Fruit fly (Drosophila melanogaster): Measurements from ENCODE around the gene Hsp60B.
A peak's percentile ranks its signal among the peaks of the same experiment; 100 is the strongest.

The Hsp60B gene

DNA sequence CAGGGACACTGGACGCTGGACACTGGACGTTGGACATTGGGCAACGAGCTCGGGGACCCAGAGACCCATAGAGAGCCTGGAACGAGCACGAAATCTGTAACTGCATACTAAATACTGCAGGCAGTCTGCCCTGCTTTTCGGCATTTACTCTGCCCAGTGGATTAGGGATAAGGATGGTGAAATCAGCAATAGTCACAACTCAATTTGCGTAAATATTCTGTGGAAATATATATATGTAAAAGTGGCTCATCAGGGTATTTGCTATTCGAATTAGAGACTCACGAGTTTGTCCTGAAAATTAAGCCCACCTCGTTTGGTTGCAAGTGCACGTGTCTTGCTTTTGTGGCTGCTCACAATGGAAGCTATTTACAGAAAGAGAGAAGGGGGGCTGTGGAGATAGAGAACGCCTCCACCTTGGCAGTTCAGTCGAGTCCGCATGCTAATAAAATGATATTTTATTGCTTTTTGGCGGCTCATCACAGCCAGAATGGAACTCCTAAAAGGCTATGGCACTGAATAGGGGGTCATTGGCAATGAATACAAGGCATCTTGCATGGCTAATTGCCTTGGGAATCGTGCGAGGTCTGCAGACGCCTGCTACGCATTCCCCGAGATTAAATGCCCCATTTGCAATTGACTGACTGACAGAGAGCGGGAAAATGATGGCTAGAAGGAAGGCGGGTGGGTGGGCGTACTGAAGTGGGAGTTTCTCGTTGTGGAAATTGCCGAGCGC is 4.2 kb upstream of the Hsp60B start:
- TF ChIP-seq Sox14 (GFP tag; optimal IDR thresholded peaks at IDR 0.05) (peak; percentile 7), CG3032 (tag; optimal IDR thresholded peaks at IDR 0.05) (peak; percentile 57), net (GFP tag; optimal IDR thresholded peaks at IDR 0.05) (peak; percentile 20), CG10631 (GFP tag; optimal IDR thresholded peaks at IDR 0.05) (peak; percentile 45), Hr39 (GFP tag; optimal IDR thresholded peaks at IDR 0.05) (no peak), CG4318 (GFP tag; optimal IDR thresholded peaks at IDR 0.05) (no peak), fd85E (GFP tag; optimal IDR thresholded peaks at IDR 0.05) (no peak), Ets21C (GFP tag; optimal IDR thresholded peaks at IDR 0.05) (no peak), CG34406 (GFP tag; optimal IDR thresholded peaks at IDR 0.05) (peak; percentile 21), CG11762 (GFP tag; optimal IDR thresholded peaks at IDR 0.05; ENCODE audit: insufficient read depth) (peak; percentile 36), CG8319 (GFP tag; optimal IDR thresholded peaks at IDR 0.05) (no peak), ss (GFP tag; optimal IDR thresholded peaks at IDR 0.05) (peak in 1 of 2 experiments; percentile 68), eg (GFP tag; IDR thresholded peaks at IDR 0.05) (no peak), CG8119 (GFP tag; IDR thresholded peaks at IDR 0.05) (no peak), CG11294 (GFP tag; IDR thresholded peaks at IDR 0.05) (peak; percentile 34; the same call in 1 of the 2 replicates), Smox (GFP tag; optimal IDR thresholded peaks at IDR 0.05) (no peak), CG31627 (GFP tag; optimal IDR thresholded peaks at IDR 0.05) (no peak), CG1621 (tag; optimal IDR thresholded peaks at IDR 0.05) (peak; percentile 45), CG11902 (GFP tag; optimal IDR thresholded peaks at IDR 0.05) (peak; percentile 49), svp (GFP tag) (peak; percentile 41), CG10669 (GFP tag; optimal IDR thresholded peaks at IDR 0.05) (peak; percentile 68), dac (GFP tag; optimal IDR thresholded peaks at IDR 0.05) (no peak), CG6792 (GFP tag; optimal IDR thresholded peaks at IDR 0.05) (peak; percentile 12), lz (GFP tag; optimal IDR thresholded peaks at IDR 0.05) (no peak), salr (GFP tag; optimal IDR thresholded peaks at IDR 0.05) (peak in 1 of 2 experiments; percentile 50), Blimp-1 (GFP tag; optimal IDR thresholded peaks at IDR 0.05) (no peak), CG6854 (GFP tag; optimal IDR thresholded peaks at IDR 0.05) (no peak), dsx (GFP tag; optimal IDR thresholded peaks at IDR 0.05; ENCODE audit: poor library complexity, severe bottlenecking) (peak; percentile 61), Gug (GFP tag; IDR thresholded peaks at IDR 0.05) (0 out of 2 replicates have a peak, but pooled peaks have one; percentile 16), CG6163 (GFP tag; IDR thresholded peaks at IDR 0.05) (peak; percentile 66), topi (GFP tag; optimal IDR thresholded peaks at IDR 0.05) (peak; percentile 29), CG6276 (GFP tag; optimal IDR thresholded peaks at IDR 0.05) (peak; percentile 0), Sox102F (GFP tag; optimal IDR thresholded peaks at IDR 0.05) (no peak), CG6808 (GFP tag; optimal IDR thresholded peaks at IDR 0.05) (peak; percentile 29), Met (GFP tag; optimal IDR thresholded peaks at IDR 0.05) (no peak), spab (GFP tag; optimal IDR thresholded peaks at IDR 0.05) (peak; percentile 61), pdm3 (GFP tag; optimal IDR thresholded peaks at IDR 0.05) (peak; percentile 12), cyc (GFP tag; optimal IDR thresholded peaks at IDR 0.05) (no peak), CG15336 (GFP tag; IDR thresholded peaks at IDR 0.05) (peak; percentile 42; the same call in 1 of the 2 replicates), CG8632 (GFP tag; optimal IDR thresholded peaks at IDR 0.05) (peak; percentile 31), CG7368 (GFP tag; optimal IDR thresholded peaks at IDR 0.05) (peak; percentile 8), achi (GFP tag; optimal IDR thresholded peaks at IDR 0.05) (peak; percentile 41), OdsH (GFP tag; optimal IDR thresholded peaks at IDR 0.05) (peak; percentile 26), CG16779 (tag; optimal IDR thresholded peaks at IDR 0.05) (no peak), Hr38 (GFP tag; optimal IDR thresholded peaks at IDR 0.05) (no peak), CG9139 (GFP tag; optimal IDR thresholded peaks at IDR 0.05) (peak; percentile 7), Ets96B (tag; optimal IDR thresholded peaks at IDR 0.05) (peak; percentile 74), Eip78C (GFP tag) (peak; percentile 90), Eip93F (GFP tag; optimal IDR thresholded peaks at IDR 0.05) (no peak), fd59A (GFP tag; optimal IDR thresholded peaks at IDR 0.05) (no peak), fkh (GFP tag; optimal IDR thresholded peaks at IDR 0.05) (no peak)

All from whole organism, prepupa.